Worm (Caenorhabditis elegans) whole organism, young adult: ENCODE results near the gene Y17G7B.3.

Experiments used
- B0035.1 ChIP-seq: sonication (generic microtip); optimal IDR thresholded peaks from 2 replicates; lab custom pipeline; 2016; ENCODE audit warnings: missing genetic modification characterization, mild to moderate bottlenecking, missing compliant biosample characterization, missing genotype, missing genetic modification reagents
- B0336.3 ChIP-seq: fragments of 200-800 bp; sonication (Bioruptor generic); IDR thresholded peaks from 2 replicates; pipeline ENCODE4 v1.3.6; 2022; ENCODE audit warnings: missing genetic modification characterization, missing compliant biosample characterization
- F39B2.1 ChIP-seq: fragments of 200-800 bp; sonication (Bioruptor generic); IDR thresholded peaks from 2 replicates; pipeline ENCODE4 v1.3.6; 2022; ENCODE audit warnings: missing genetic modification reagents, missing genetic modification characterization, missing compliant biosample characterization
- F49E8.2 ChIP-seq: sonication (generic microtip); optimal IDR thresholded peaks from 3 replicates; lab custom pipeline; 2017; ENCODE audit warnings: missing genetic modification characterization, mild to moderate bottlenecking, missing compliant biosample characterization, antibody characterized with exemption, moderate library complexity; ENCODE audit not compliant: insufficient read depth
- F55B11.4 ChIP-seq: sonication (generic microtip); optimal IDR thresholded peaks from 2 replicates; lab custom pipeline; 2016; ENCODE audit warnings: missing compliant biosample characterization, missing genetic modification characterization, borderline replicate concordance; ENCODE audit not compliant: insufficient read depth
- T26A5.8 ChIP-seq: sonication (generic microtip); optimal IDR thresholded peaks from 2 replicates; lab custom pipeline; 2016; ENCODE audit warnings: missing genetic modification characterization, missing compliant biosample characterization
- Y95B8A.8 ChIP-seq: fragments of 200-800 bp; sonication (Bioruptor generic); IDR thresholded peaks from 2 replicates; pipeline ENCODE4 v1.3.6; 2022; ENCODE audit warnings: missing genetic modification reagents, missing genetic modification characterization, missing compliant biosample characterization
- akir-1 ChIP-seq: fragments of 200-800 bp; sonication (Bioruptor generic); optimal IDR thresholded peaks from 2 replicates; lab custom pipeline; 2018; ENCODE audit warnings: mild to moderate bottlenecking, missing genetic modification characterization, moderate library complexity, missing compliant biosample characterization
- ama-1 ChIP-seq, 3 experiments: fragments of 150-350 bp in 1 of 3; sonication (generic microtip) in 2 of 3; optimal IDR thresholded peaks; 2 replicates each; lab custom pipeline; 2014 to 2018; ENCODE audit warnings: missing biosample characterization in 2 of 3, missing genetic modification characterization in 2 of 3, missing genetic modification reagents in 2 of 3
- aptf-3 ChIP-seq: fragments of 200-800 bp; sonication (Bioruptor generic); IDR thresholded peaks from 2 replicates; pipeline ENCODE4 v1.3.6; 2022; ENCODE audit warnings: missing genetic modification characterization, missing compliant biosample characterization
- atf-7 ChIP-seq: sonication (generic microtip); optimal IDR thresholded peaks from 2 replicates; lab custom pipeline; 2017; ENCODE audit warnings: mild to moderate bottlenecking, missing genetic modification characterization, missing compliant biosample characterization
- attf-3 ChIP-seq: fragments of 200-800 bp; sonication (Bioruptor generic); conservative IDR thresholded peaks from 2 replicates; pipeline ENCODE4 v1.3.6; 2022; ENCODE audit warnings: missing genetic modification reagents, missing genetic modification characterization, missing compliant biosample characterization
- attf-5 ChIP-seq: fragments of 200-800 bp; sonication (Bioruptor generic); optimal IDR thresholded peaks from 2 replicates; lab custom pipeline; 2018; ENCODE audit warnings: mild to moderate bottlenecking, missing genetic modification characterization, missing compliant biosample characterization
- attf-6 ChIP-seq: fragments of 200-800 bp; sonication (Bioruptor generic); IDR thresholded peaks from 2 replicates; pipeline ENCODE4 v1.3.6; 2022; ENCODE audit warnings: missing genetic modification reagents, missing genetic modification characterization, missing compliant biosample characterization
- ccch-3 ChIP-seq: fragments of 200-800 bp; sonication (Bioruptor generic); optimal IDR thresholded peaks from 2 replicates; lab custom pipeline; 2018; ENCODE audit warnings: mild to moderate bottlenecking, missing genetic modification characterization, missing compliant biosample characterization
- cebp-1 ChIP-seq, 2 experiments: fragments of 200-800 bp in 1 of 2; sonication (Bioruptor generic) in 1 of 2; sonication (generic microtip) in 1 of 2; IDR thresholded peaks in 1 of 2; optimal IDR thresholded peaks in 1 of 2; 2 replicates each; pipeline versions ENCODE4 v1.3.6 to Lab custom; 2017 to 2022; ENCODE audit warnings: missing compliant biosample characterization in 2 of 2, missing genetic modification characterization in 2 of 2, mild to moderate bottlenecking in 1 of 2, missing genetic modification reagents in 1 of 2, moderate library complexity in 1 of 2
- cebp-2 ChIP-seq: fragments of 200-800 bp; sonication (Bioruptor generic); IDR thresholded peaks from 2 replicates; pipeline ENCODE4 v1.3.6; 2022; ENCODE audit warnings: missing genetic modification characterization, missing compliant biosample characterization
- ceh-27 ChIP-seq: fragments of 200-800 bp; sonication (Bioruptor generic); optimal IDR thresholded peaks from 2 replicates; lab custom pipeline; 2018; ENCODE audit warnings: mild to moderate bottlenecking, missing genetic modification characterization, moderate library complexity, missing compliant biosample characterization
- ceh-40 ChIP-seq: fragments of 200-800 bp; sonication (Bioruptor generic); IDR thresholded peaks from 2 replicates; pipeline ENCODE4 v1.3.6; 2022; ENCODE audit warnings: missing genetic modification characterization, missing compliant biosample characterization
- ceh-58 ChIP-seq: fragments of 200-800 bp; sonication (Bioruptor generic); IDR thresholded peaks from 2 replicates; pipeline ENCODE4 v1.3.6; 2022; ENCODE audit warnings: missing genetic modification characterization, missing compliant biosample characterization
- ceh-91 ChIP-seq: fragments of 200-800 bp; sonication (Bioruptor generic); IDR thresholded peaks from 2 replicates; pipeline ENCODE4 v1.3.6; 2022; ENCODE audit warnings: missing genetic modification reagents, missing genetic modification characterization, missing compliant biosample characterization
- die-1 ChIP-seq: sonication (generic microtip); optimal IDR thresholded peaks from 2 replicates; lab custom pipeline; 2016; ENCODE audit warnings: missing genotype, mild to moderate bottlenecking, missing genetic modification characterization, missing compliant biosample characterization
- dpff-1 ChIP-seq: sonication (generic microtip); optimal IDR thresholded peaks from 2 replicates; lab custom pipeline; 2017; ENCODE audit warnings: mild to moderate bottlenecking, missing genetic modification characterization, missing compliant biosample characterization
- ekl-4 ChIP-seq: fragments of 200-800 bp; sonication (Bioruptor generic); IDR thresholded peaks from 2 replicates; pipeline ENCODE4 v1.3.6; 2022; ENCODE audit warnings: missing genetic modification reagents, missing genetic modification characterization, missing compliant biosample characterization
- ets-4 ChIP-seq: fragments of 200-800 bp; sonication (Bioruptor generic); optimal IDR thresholded peaks from 2 replicates; lab custom pipeline; 2018; ENCODE audit warnings: mild to moderate bottlenecking, missing genetic modification characterization, missing compliant biosample characterization
- fkh-3 ChIP-seq: sonication (generic microtip); optimal IDR thresholded peaks from 2 replicates; lab custom pipeline; 2016; ENCODE audit warnings: mild to moderate bottlenecking, missing genetic modification characterization, missing compliant biosample characterization
- hlh-12 ChIP-seq: sonication (generic microtip); optimal IDR thresholded peaks from 2 replicates; lab custom pipeline; 2016; ENCODE audit warnings: missing genetic modification characterization, missing compliant biosample characterization
- hlh-26 ChIP-seq: fragments of 200-800 bp; sonication (Bioruptor generic); conservative IDR thresholded peaks from 2 replicates; pipeline ENCODE4 v1.3.6; 2022; ENCODE audit warnings: missing genetic modification reagents, missing genetic modification characterization, missing compliant biosample characterization
- let-526 ChIP-seq: fragments of 200-800 bp; sonication (Bioruptor generic); IDR thresholded peaks from 2 replicates; pipeline ENCODE4 v1.3.6; 2022; ENCODE audit warnings: missing genetic modification reagents, missing genetic modification characterization, missing compliant biosample characterization
- let-607 ChIP-seq, 2 experiments: fragments of 200-800 bp in 1 of 2; sonication (Bioruptor generic) in 1 of 2; sonication (generic microtip) in 1 of 2; optimal IDR thresholded peaks; 2 replicates each; lab custom pipeline; 2016 to 2018; ENCODE audit warnings: mild to moderate bottlenecking in 2 of 2, missing compliant biosample characterization in 2 of 2, missing genetic modification characterization in 2 of 2, moderate library complexity in 2 of 2, missing genotype in 1 of 2
- lsy-27 ChIP-seq: sonication (generic microtip); optimal IDR thresholded peaks from 2 replicates; lab custom pipeline; 2017; ENCODE audit warnings: missing genetic modification characterization, mild to moderate bottlenecking, missing compliant biosample characterization, antibody characterized with exemption, missing genotype, borderline replicate concordance; ENCODE audit not compliant: insufficient read depth
- madf-3 ChIP-seq: fragments of 200-800 bp; sonication (Bioruptor generic); IDR thresholded peaks from 2 replicates; pipeline ENCODE4 v1.3.6; 2022; ENCODE audit warnings: missing genetic modification reagents, missing genetic modification characterization, missing compliant biosample characterization
- mcd-1 ChIP-seq: fragments of 200-800 bp; sonication (Bioruptor generic); IDR thresholded peaks from 2 replicates; pipeline ENCODE4 v1.3.6; 2022; ENCODE audit warnings: missing genetic modification reagents, missing genetic modification characterization, missing compliant biosample characterization
- mes-4 ChIP-seq: sonication (generic microtip); optimal IDR thresholded peaks from 2 replicates; lab custom pipeline; 2016; ENCODE audit warnings: missing genotype, missing genetic modification characterization, missing compliant biosample characterization
- nfya-1 ChIP-seq: sonication (generic microtip); optimal IDR thresholded peaks from 2 replicates; lab custom pipeline; 2017; ENCODE audit warnings: antibody characterized with exemption, missing compliant biosample characterization, missing genetic modification characterization, borderline replicate concordance; ENCODE audit not compliant: insufficient read depth
- nfyb-1 ChIP-seq: fragments of 200-800 bp; sonication (Bioruptor generic); IDR thresholded peaks from 2 replicates; pipeline ENCODE4 v1.3.6; 2022; ENCODE audit warnings: missing genetic modification reagents, missing genetic modification characterization, missing compliant biosample characterization
- rec-8 ChIP-seq, 2 experiments: sonication (generic microtip); optimal IDR thresholded peaks; 2 replicates each; lab custom pipeline; 2016; ENCODE audit warnings: mild to moderate bottlenecking in 2 of 2, missing genetic modification characterization in 2 of 2, missing genetic modification reagents in 2 of 2, missing genotype in 2 of 2, missing biosample characterization in 1 of 2, missing compliant biosample characterization in 1 of 2, moderate library complexity in 1 of 2
- rpc-1 ChIP-seq, 2 experiments: fragments of 150-350 bp in 1 of 2; sonication (generic microtip) in 1 of 2; optimal IDR thresholded peaks; 2 replicates each; lab custom pipeline; 2014 to 2018; ENCODE audit warnings: missing biosample characterization in 1 of 2, missing genetic modification characterization in 1 of 2, missing genetic modification reagents in 1 of 2, missing genotype in 1 of 2
- tbp1 ChIP-seq: fragments of 200-800 bp; sonication (Bioruptor generic); optimal IDR thresholded peaks from 2 replicates; lab custom pipeline; 2018; ENCODE audit warnings: mild to moderate bottlenecking, missing genetic modification characterization, missing compliant biosample characterization
- unc-62 ChIP-seq: fragments of 150-350 bp; optimal IDR thresholded peaks from 2 replicates; lab custom pipeline; 2014; ENCODE audit warnings: missing biosample characterization, missing genetic modification reagents, missing genetic modification characterization
- xnd-1 ChIP-seq: sonication (generic microtip); optimal IDR thresholded peaks from 2 replicates; lab custom pipeline; 2016; ENCODE audit warnings: missing genotype, missing genetic modification reagents, missing genetic modification characterization, missing compliant biosample characterization
- zfh-2 ChIP-seq: fragments of 200-800 bp; sonication (Bioruptor generic); conservative IDR thresholded peaks from 2 replicates; pipeline ENCODE4 v1.3.6; 2022; ENCODE audit warnings: missing genetic modification reagents, missing genetic modification characterization, missing compliant biosample characterization
- ztf-26 ChIP-seq: sonication (generic microtip); optimal IDR thresholded peaks from 2 replicates; lab custom pipeline; 2017; ENCODE audit warnings: missing genetic modification characterization, missing compliant biosample characterization
- ztf-3 ChIP-seq: fragments of 200-800 bp; sonication (Bioruptor generic); optimal IDR thresholded peaks from 2 replicates; lab custom pipeline; 2018; ENCODE audit warnings: mild to moderate bottlenecking, missing genetic modification characterization, missing compliant biosample characterization
- ztf-6 ChIP-seq: fragments of 200-800 bp; sonication (Bioruptor generic); IDR thresholded peaks from 2 replicates; pipeline ENCODE4 v1.3.6; 2022; ENCODE audit warnings: missing genetic modification reagents, missing genetic modification characterization, missing compliant biosample characterization

The Y17G7B.3 gene

ce11 chrII:11966602-11967001, 22.2 kb upstream of the Y17G7B.3 start, which contains the start of gene rab-7 (continued):
- TF ChIP-seq die-1 (no peak), akir-1 (no peak), nfyb-1 (GFP tag; lab: Robert Waterston, UW) (0 out of 2 replicates have a peak, but pooled peaks have one; percentile 22), attf-6 (0 out of 2 replicates have a peak, but pooled peaks have one; percentile 10), F49E8.2 (tag; lab: Kevin White, UChicago) (peak; percentile 15), ceh-58 (GFP tag; lab: Robert Waterston, UW) (no peak), let-526 (GFP tag; lab: Robert Waterston, UW) (no peak), atf-7 (tag; lab: Kevin White, UChicago) (peak; percentile 63), attf-5 (GFP tag; lab: Kevin White, UChicago) (no peak), hlh-12 (tag; lab: Kevin White, UChicago) (no peak), madf-3 (GFP tag; lab: Robert Waterston, UW) (peak; percentile 79), lsy-27 (tag; lab: Kevin White, UChicago) (no peak), unc-62 (GFP tag; lab: Kevin White, UChicago) (no peak), ceh-27 (no peak), rec-8 (tag; optimal IDR thresholded peaks at IDR 0.05; lab: Kevin White, UChicago) (no peak), mes-4 (no peak), attf-3 (GFP tag; lab: Robert Waterston, UW) (no peak), ceh-40 (GFP tag; lab: Robert Waterston, UW) (no peak), ceh-91 (GFP tag; lab: Robert Waterston, UW) (no peak), mcd-1 (no peak; the same call in 1 of the 2 replicates), fkh-3 (tag; lab: Kevin White, UChicago) (no peak), ama-1 (optimal IDR thresholded peaks at IDR 0.05; lab: Kevin White, UChicago) (peak; percentile 66), ama-1 (GFP tag; optimal IDR thresholded peaks at IDR 0.05; lab: Kevin White, UChicago) (no peak), cebp-2 (GFP tag; lab: Robert Waterston, UW) (no peak), F55B11.4 (tag; lab: Kevin White, UChicago) (no peak), ekl-4 (peak; percentile 53; the same call in 1 of the 2 replicates), hlh-26 (GFP tag; lab: Robert Waterston, UW) (no peak), Y95B8A.8 (GFP tag; lab: Robert Waterston, UW) (no peak), ztf-3 (GFP tag; lab: Kevin White, UChicago) (no peak), xnd-1 (tag; lab: Kevin White, UChicago) (no peak), dpff-1 (peak; percentile 55), T26A5.8 (tag; lab: Kevin White, UChicago) (no peak), nfya-1 (tag; lab: Kevin White, UChicago) (no peak), ztf-6 (GFP tag; lab: Robert Waterston, UW) (no peak), B0336.3 (0 out of 2 replicates have a peak, but pooled peaks have one; percentile 29)

- TF ChIP-seq F39B2.1, result no peak
- TF ChIP-seq B0035.1, result peak; percentile 50
- TF ChIP-seq ztf-6 (GFP tag; lab: Robert Waterston, UW), result peak; percentile 72; the same call in 1 of the 2 replicates
- no peak for TF ChIP-seq cebp-2 (GFP tag; lab: Robert Waterston, UW)
- no peak for TF ChIP-seq rpc-1 (optimal IDR thresholded peaks at IDR 0.05; lab: Kevin White, UChicago)
- TF ChIP-seq rpc-1 (tag; optimal IDR thresholded peaks at IDR 0.05; lab: Kevin White, UChicago), result no peak
- peak; percentile 73 for TF ChIP-seq tbp1
- TF ChIP-seq madf-3 (GFP tag; lab: Robert Waterston, UW), result peak; percentile 100
- peak; percentile 66 for TF ChIP-seq cebp-1 (GFP tag; IDR thresholded peaks at IDR 0.05; lab: Robert Waterston, UW)
- peak; percentile 88 for TF ChIP-seq cebp-1 (tag; optimal IDR thresholded peaks at IDR 0.05; lab: Kevin White, UChicago)
- no peak for TF ChIP-seq aptf-3 (GFP tag; lab: Robert Waterston, UW)
- no peak for TF ChIP-seq ccch-3 (GFP tag; lab: Kevin White, UChicago)
- TF ChIP-seq let-607 (tag; optimal IDR thresholded peaks at IDR 0.05; lab: Kevin White, UChicago), result peak; percentile 57 to 75
- TF ChIP-seq ztf-26 (tag; lab: Kevin White, UChicago), result peak; percentile 94
- peak; percentile 94 for TF ChIP-seq zfh-2 (GFP tag; lab: Robert Waterston, UW)
- peak; percentile 14 for TF ChIP-seq akir-1
- no peak for TF ChIP-seq ets-4
- TF ChIP-seq ekl-4, result peak; percentile 92
Measured at ce11 chrII:11967507-11968127, 21.2 kb upstream of the Y17G7B.3 start, which contains the start of gene W03C9.5. Gene W03C9.5, minus strand, starts transcription at chrII:11967544.
